Worm (Caenorhabditis elegans): ENCODE measurements around the gene flp-12.

DNA sequence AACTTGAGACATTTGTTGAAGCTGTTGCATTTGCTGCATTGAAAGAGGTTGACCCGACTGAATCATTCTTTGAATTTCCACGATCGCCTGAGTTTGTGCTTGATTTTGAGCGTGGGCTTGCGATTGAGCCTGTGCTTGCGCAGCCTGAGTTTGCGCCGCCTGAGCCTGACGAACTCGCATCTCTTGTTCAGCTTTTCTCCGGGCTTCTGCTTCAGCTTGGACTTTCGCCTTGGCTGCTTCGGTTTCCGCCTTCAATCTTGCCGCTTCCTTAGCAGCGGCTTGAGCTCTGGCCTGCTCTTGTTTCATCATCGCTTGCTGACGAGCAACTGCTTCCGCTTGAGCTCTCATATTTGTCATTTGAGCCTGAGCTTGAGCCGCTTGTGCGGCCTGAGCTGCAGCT lies 5.3 kb upstream of the flp-12 start:
- TF ChIP-seq ztf-23 (GFP tag; IDR thresholded peaks at IDR 0.05), result no peak
- no peak for TF ChIP-seq ztf-29 (GFP tag; IDR thresholded peaks at IDR 0.05)
- no peak for TF ChIP-seq cog-1 (tag; optimal IDR thresholded peaks at IDR 0.05)
- TF ChIP-seq ref-1 (GFP tag; conservative IDR thresholded peaks at IDR 0.05), result no peak
- no peak for TF ChIP-seq klf-2 (GFP tag; conservative IDR thresholded peaks at IDR 0.05)

All from whole organism, midembryonic.